Fruit fly (Drosophila melanogaster) whole organism, prepupa: ENCODE measurements around the gene ea.

Experiments used
- Blimp-1 ChIP-seq: fragments of 200-800 bp; sonication (Bioruptor generic); optimal IDR thresholded peaks from 3 replicates; lab custom pipeline; 2017; ENCODE audit warnings: missing biosample characterization, missing genetic modification characterization, mild to moderate bottlenecking, moderate library complexity, missing genetic modification reagents
- CG10669 ChIP-seq: fragments of 200-800 bp; sonication (Bioruptor generic); optimal IDR thresholded peaks from 3 replicates; lab custom pipeline; 2018; ENCODE audit warnings: missing biosample characterization, mild to moderate bottlenecking, missing genetic modification characterization, moderate library complexity
- CG11294 ChIP-seq: fragments of 200-800 bp; sonication (Bioruptor generic); IDR thresholded peaks from 2 replicates; pipeline ENCODE4 v1.3.6; 2022; ENCODE audit warnings: missing biosample characterization, missing genetic modification characterization
- CG1621 ChIP-seq: fragments of 200-800 bp; sonication (Bioruptor generic); optimal IDR thresholded peaks from 3 replicates; lab custom pipeline; 2018; ENCODE audit warnings: missing biosample characterization, mild to moderate bottlenecking, missing genetic modification characterization
- CG16779 ChIP-seq: fragments of 200-800 bp; sonication (Bioruptor generic); optimal IDR thresholded peaks from 3 replicates; lab custom pipeline; 2017; ENCODE audit warnings: missing biosample characterization, mild to moderate bottlenecking, missing genetic modification characterization
- CG3032 ChIP-seq: fragments of 200-800 bp; optimal IDR thresholded peaks from 2 replicates; lab custom pipeline; 2019; ENCODE audit warnings: missing biosample characterization, mild to moderate bottlenecking, missing genetic modification characterization, moderate library complexity
- CG31627 ChIP-seq: fragments of 200-800 bp; sonication (Bioruptor generic); optimal IDR thresholded peaks from 3 replicates; lab custom pipeline; 2016; ENCODE audit warnings: missing biosample characterization, missing genetic modification characterization
- CG32006 ChIP-seq: fragments of 200-800 bp; sonication (Bioruptor generic); optimal IDR thresholded peaks from 3 replicates; lab custom pipeline; 2017; ENCODE audit warnings: missing biosample characterization, mild to moderate bottlenecking, missing genetic modification characterization
- CG3919 ChIP-seq: fragments of 200-800 bp; sonication (Bioruptor generic); optimal IDR thresholded peaks from 3 replicates; lab custom pipeline; 2016; ENCODE audit warnings: missing biosample characterization, missing genetic modification characterization
- CG4318 ChIP-seq: fragments of 200-800 bp; sonication (Bioruptor generic); optimal IDR thresholded peaks from 3 replicates; lab custom pipeline; 2017; ENCODE audit warnings: missing biosample characterization, mild to moderate bottlenecking, missing genetic modification characterization
- CG6163 ChIP-seq: fragments of 200-800 bp; sonication (Bioruptor generic); IDR thresholded peaks from 3 replicates; pipeline ENCODE4 v1.3.6; 2022; ENCODE audit warnings: missing biosample characterization, missing genetic modification characterization
- CG6276 ChIP-seq: fragments of 200-800 bp; sonication (Bioruptor generic); optimal IDR thresholded peaks from 2 replicates; lab custom pipeline; 2017; ENCODE audit warnings: missing biosample characterization, mild to moderate bottlenecking, missing genetic modification characterization
- CG8119 ChIP-seq: fragments of 200-800 bp; sonication (Bioruptor generic); IDR thresholded peaks from 3 replicates; pipeline ENCODE4 v1.3.6; 2022; ENCODE audit warnings: missing biosample characterization, missing genetic modification characterization
- CG8319 ChIP-seq: fragments of 200-800 bp; sonication (Bioruptor generic); optimal IDR thresholded peaks from 3 replicates; lab custom pipeline; 2016; ENCODE audit warnings: missing biosample characterization, missing genetic modification characterization
- CG8632 ChIP-seq: fragments of 200-800 bp; sonication (Bioruptor generic); optimal IDR thresholded peaks from 3 replicates; lab custom pipeline; 2016; ENCODE audit warnings: missing biosample characterization, missing genetic modification characterization
- CG9139 ChIP-seq: fragments of 200-800 bp; sonication (Bioruptor generic); optimal IDR thresholded peaks from 3 replicates; lab custom pipeline; 2017; ENCODE audit warnings: missing biosample characterization, mild to moderate bottlenecking, missing genetic modification characterization
- Eip78C ChIP-seq: fragments of 200-800 bp; sonication (Bioruptor generic); peaks from one replicate; lab custom pipeline; 2016; ENCODE audit warnings: missing biosample characterization, missing genetic modification characterization
- Eip93F ChIP-seq: fragments of 200-800 bp; sonication (Bioruptor generic); optimal IDR thresholded peaks from 2 replicates; lab custom pipeline; 2016; ENCODE audit warnings: missing biosample characterization, mild to moderate bottlenecking, missing genetic modification characterization
- Ets96B ChIP-seq: fragments of 200-800 bp; optimal IDR thresholded peaks from 2 replicates; lab custom pipeline; 2019; ENCODE audit warnings: missing biosample characterization, mild to moderate bottlenecking, missing genetic modification characterization, moderate library complexity
- Gug ChIP-seq: fragments of 200-800 bp; sonication (Bioruptor generic); IDR thresholded peaks from 2 replicates; pipeline ENCODE4 v1.3.6; 2022; ENCODE audit warnings: missing biosample characterization, missing genetic modification characterization
- Hr38 ChIP-seq: sonication (Bioruptor generic); optimal IDR thresholded peaks from 2 replicates; lab custom pipeline; 2016; ENCODE audit warnings: missing biosample characterization, missing genetic modification characterization
- Hr4 ChIP-seq: fragments of 200-800 bp; sonication (Bioruptor generic); optimal IDR thresholded peaks from 3 replicates; lab custom pipeline; 2016; ENCODE audit warnings: missing biosample characterization, missing genetic modification characterization
- OdsH ChIP-seq: fragments of 200-800 bp; sonication (Bioruptor generic); optimal IDR thresholded peaks from 3 replicates; lab custom pipeline; 2016; ENCODE audit warnings: missing biosample characterization, missing genetic modification characterization
- Sox102F ChIP-seq: fragments of 200-800 bp; sonication (Bioruptor generic); optimal IDR thresholded peaks from 2 replicates; lab custom pipeline; 2016; ENCODE audit warnings: missing biosample characterization, mild to moderate bottlenecking, missing genetic modification characterization
- Sox14 ChIP-seq: fragments of 200-800 bp; sonication (Bioruptor generic); optimal IDR thresholded peaks from 3 replicates; lab custom pipeline; 2016; ENCODE audit warnings: missing biosample characterization, missing genetic modification characterization
- Sox15 ChIP-seq: fragments of 200-800 bp; sonication (Bioruptor generic); optimal IDR thresholded peaks from 3 replicates; lab custom pipeline; 2016; ENCODE audit warnings: missing biosample characterization, missing genetic modification characterization
- achi ChIP-seq: fragments of 200-800 bp; sonication (Bioruptor generic); optimal IDR thresholded peaks from 3 replicates; lab custom pipeline; 2016; ENCODE audit warnings: missing biosample characterization, missing genetic modification characterization
- acj6 ChIP-seq: fragments of 200-800 bp; sonication (Bioruptor generic); optimal IDR thresholded peaks from 3 replicates; lab custom pipeline; 2016; ENCODE audit warnings: missing biosample characterization, missing genetic modification characterization
- dac ChIP-seq: fragments of 200-800 bp; sonication (Bioruptor generic); optimal IDR thresholded peaks from 2 replicates; lab custom pipeline; 2017; ENCODE audit warnings: missing biosample characterization, mild to moderate bottlenecking, missing genetic modification characterization
- dsx ChIP-seq: fragments of 200-800 bp; optimal IDR thresholded peaks from 3 replicates; lab custom pipeline; 2019; ENCODE audit warnings: missing biosample characterization, mild to moderate bottlenecking, missing genetic modification characterization, moderate library complexity; ENCODE audit not compliant: poor library complexity, severe bottlenecking
- eg ChIP-seq: fragments of 200-800 bp; sonication (Bioruptor generic); IDR thresholded peaks from 3 replicates; pipeline ENCODE4 v1.3.6; 2022; ENCODE audit warnings: missing biosample characterization, missing genetic modification characterization
- fd59A ChIP-seq: fragments of 200-800 bp; sonication (Bioruptor generic); optimal IDR thresholded peaks from 2 replicates; lab custom pipeline; 2017; ENCODE audit warnings: missing biosample characterization, mild to moderate bottlenecking, missing genetic modification characterization, missing genetic modification reagents
- fkh ChIP-seq: fragments of 200-800 bp; sonication (Bioruptor generic); optimal IDR thresholded peaks from 3 replicates; lab custom pipeline; 2017; ENCODE audit warnings: missing biosample characterization, mild to moderate bottlenecking, missing genetic modification characterization, moderate library complexity
- lz ChIP-seq: fragments of 200-800 bp; sonication (Bioruptor generic); optimal IDR thresholded peaks from 3 replicates; lab custom pipeline; 2016; ENCODE audit warnings: missing biosample characterization, missing genetic modification characterization
- net ChIP-seq: fragments of 200-800 bp; sonication (Bioruptor generic); optimal IDR thresholded peaks from 3 replicates; lab custom pipeline; 2016; ENCODE audit warnings: missing biosample characterization, missing genetic modification characterization
- salr ChIP-seq, 2 experiments: fragments of 200-800 bp; sonication (Bioruptor generic); optimal IDR thresholded peaks; 3 replicates each; lab custom pipeline; 2016 to 2018; ENCODE audit warnings: missing biosample characterization in 2 of 2, missing genetic modification characterization in 2 of 2, mild to moderate bottlenecking in 1 of 2
- ss ChIP-seq, 2 experiments: fragments of 200-800 bp; sonication (Bioruptor generic); optimal IDR thresholded peaks; 2 replicates in 1 of 2; 3 replicates in 1 of 2; lab custom pipeline; 2017 to 2018; ENCODE audit warnings: mild to moderate bottlenecking in 2 of 2, missing biosample characterization in 2 of 2, missing genetic modification characterization in 2 of 2, moderate library complexity in 1 of 2
- svp ChIP-seq: fragments of 200-800 bp; sonication (Bioruptor generic); peaks from one replicate; lab custom pipeline; 2016; ENCODE audit warnings: missing biosample characterization, missing genetic modification characterization
- topi ChIP-seq: fragments of 200-800 bp; sonication (Bioruptor generic); optimal IDR thresholded peaks from 3 replicates; lab custom pipeline; 2016; ENCODE audit warnings: missing biosample characterization, missing genetic modification characterization
- vri ChIP-seq: fragments of 200-800 bp; sonication (Bioruptor generic); optimal IDR thresholded peaks from 3 replicates; lab custom pipeline; 2016; ENCODE audit warnings: missing biosample characterization, mild to moderate bottlenecking, missing genetic modification characterization

The ea gene

DNA sequence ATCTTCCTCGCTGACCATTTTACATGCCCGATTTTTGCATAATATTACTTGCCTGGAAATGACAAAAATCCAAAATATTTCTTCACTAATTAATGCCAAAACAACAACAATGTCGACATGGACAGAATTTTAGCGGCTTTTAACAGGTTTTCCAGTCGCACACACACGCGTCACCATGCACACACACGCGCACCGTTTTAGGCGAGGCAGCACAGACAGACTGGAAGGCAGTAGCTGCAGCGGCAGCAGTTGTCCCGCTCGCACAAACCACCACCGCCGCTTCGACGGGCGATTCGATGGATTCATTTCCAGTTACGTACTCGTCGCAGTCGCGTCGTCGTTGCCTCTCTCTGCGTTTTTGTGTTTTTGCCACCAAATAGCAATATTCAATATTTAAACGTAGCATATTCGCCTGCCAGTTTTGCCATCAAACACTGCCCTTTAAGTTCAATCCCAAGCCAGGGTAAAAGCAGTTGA is 37.8 kb upstream of the ea start, which contains the start of gene CG45218:
TSS of gene CG45218 (minus strand) at position 158 of the 477 bp plus-strand sequence.
- TF ChIP-seq Blimp-1 (GFP tag; lab: Kevin White, UChicago) = no peak
- peak in 1 of 2 experiments; percentile 0 for TF ChIP-seq salr (GFP tag; optimal IDR thresholded peaks at IDR 0.05; lab: Kevin White, UChicago)
- no peak for TF ChIP-seq Eip93F
- TF ChIP-seq svp = peak; percentile 78
- no peak for TF ChIP-seq dac
- no peak for TF ChIP-seq achi
- no peak for TF ChIP-seq Hr4
- peak; percentile 63 for TF ChIP-seq dsx (GFP tag; lab: Kevin White, UChicago)
- no peak for TF ChIP-seq OdsH
- TF ChIP-seq Eip78C = peak; percentile 59
- no peak for TF ChIP-seq acj6 (GFP tag; lab: Kevin White, UChicago)
- peak; percentile 1 to 61 for TF ChIP-seq ss (GFP tag; optimal IDR thresholded peaks at IDR 0.05; lab: Kevin White, UChicago)
- no peak for TF ChIP-seq CG8319 (GFP tag; lab: Kevin White, UChicago)
- no peak for TF ChIP-seq topi (GFP tag; lab: Kevin White, UChicago)
- peak; percentile 7 for TF ChIP-seq CG9139 (GFP tag; lab: Kevin White, UChicago)
- peak; percentile 22 for TF ChIP-seq Sox14 (GFP tag; lab: Kevin White, UChicago)
- TF ChIP-seq Ets96B = no peak
- peak; percentile 6 for TF ChIP-seq Sox102F
- peak; percentile 51 for TF ChIP-seq vri
- TF ChIP-seq CG11294 (GFP tag; lab: Robert Waterston, UW) = no peak
- no peak for TF ChIP-seq CG31627 (GFP tag; lab: Kevin White, UChicago)
- no peak for TF ChIP-seq lz
- TF ChIP-seq Gug = no peak
- no peak for TF ChIP-seq Hr38 (GFP tag; lab: Kevin White, UChicago)
- no peak for TF ChIP-seq CG10669
- TF ChIP-seq CG4318 (GFP tag; lab: Kevin White, UChicago) = no peak
- no peak for TF ChIP-seq CG8119 (GFP tag; lab: Robert Waterston, UW)
- TF ChIP-seq CG16779 (tag; lab: Kevin White, UChicago) = peak; percentile 4
- peak; percentile 14 for TF ChIP-seq CG1621 (tag; lab: Kevin White, UChicago)
- no peak for TF ChIP-seq eg (GFP tag; lab: Robert Waterston, UW)
- peak; percentile 25 for TF ChIP-seq CG3919 (GFP tag; lab: Kevin White, UChicago)

DNA sequence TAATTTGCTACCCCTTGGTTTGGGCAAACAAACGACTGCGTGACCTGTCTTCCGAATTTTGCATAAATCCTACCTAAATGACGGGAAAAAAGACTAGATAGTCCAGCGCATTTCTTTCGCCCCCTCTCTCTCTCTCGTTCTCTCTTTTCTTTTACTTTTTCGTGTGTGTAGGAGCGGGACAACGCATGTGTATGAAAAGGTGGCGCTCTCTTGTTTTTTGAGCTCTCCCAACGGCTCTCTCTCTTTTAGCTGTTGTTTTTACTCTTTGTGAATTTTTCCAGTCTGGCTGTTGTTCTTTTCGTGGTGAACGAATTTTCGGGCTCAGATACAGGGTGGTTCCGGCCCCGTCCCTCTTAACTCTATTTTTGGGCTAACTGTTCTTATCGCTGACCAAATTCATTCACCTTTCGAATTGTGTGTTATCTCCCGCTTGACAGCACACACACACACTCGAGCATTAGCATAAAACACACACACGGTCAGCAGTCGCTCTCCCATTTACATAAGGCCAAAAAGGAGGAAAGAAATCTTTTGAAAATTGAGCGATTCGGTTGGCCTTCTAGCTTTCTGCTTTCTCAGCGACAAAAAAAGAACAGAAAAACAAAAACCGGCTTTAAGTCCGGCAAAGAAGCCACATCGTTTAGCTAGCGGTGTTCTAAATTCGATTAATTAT is 36.8 kb upstream of the ea start:
- TF ChIP-seq CG32006 (GFP tag; lab: Kevin White, UChicago) (peak; percentile 8), CG3919 (GFP tag; lab: Kevin White, UChicago) (peak; percentile 11), CG3032 (tag; lab: Kevin White, UChicago) (peak; percentile 53), CG9139 (GFP tag; lab: Kevin White, UChicago) (peak; percentile 33), net (GFP tag; lab: Kevin White, UChicago) (peak; percentile 3), ss (GFP tag; optimal IDR thresholded peaks at IDR 0.05; lab: Kevin White, UChicago) (peak in 1 of 2 experiments; percentile 46), CG4318 (GFP tag; lab: Kevin White, UChicago) (no peak), Sox15 (GFP tag; lab: Kevin White, UChicago) (no peak), svp (peak; percentile 69), fd59A (GFP tag; lab: Kevin White, UChicago) (peak; percentile 24), Sox14 (GFP tag; lab: Kevin White, UChicago) (peak; percentile 9), CG6276 (GFP tag; lab: Kevin White, UChicago) (peak; percentile 29), Eip78C (peak; percentile 55), CG8632 (peak; percentile 10), Gug (no peak), CG8119 (GFP tag; lab: Robert Waterston, UW) (no peak), vri (peak; percentile 58), CG6163 (GFP tag; lab: Robert Waterston, UW) (no peak), fkh (no peak), Blimp-1 (GFP tag; lab: Kevin White, UChicago) (no peak)
